Worm (Caenorhabditis elegans): ENCODE results near the gene ugt-37.

ugt-37 gene

DNA sequence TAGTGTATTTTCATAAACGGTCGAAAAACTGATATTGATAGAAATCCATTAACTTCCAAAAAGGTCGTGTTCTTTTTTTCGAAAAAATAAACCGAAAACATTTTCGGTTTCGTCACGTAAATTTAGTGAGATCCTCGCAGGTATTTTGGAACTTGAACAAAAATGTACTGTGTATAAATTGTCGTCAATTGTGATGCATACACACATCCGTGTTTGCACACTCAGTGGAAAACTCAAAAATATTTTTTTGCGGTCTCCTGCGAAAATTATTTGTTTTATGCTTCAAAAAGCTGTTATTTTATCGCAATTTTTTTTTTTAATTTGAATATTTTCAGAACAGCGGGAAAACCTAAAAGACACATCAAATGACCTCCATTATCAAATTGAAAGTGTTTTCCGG, 33.7 kb upstream of the ugt-37 start, which contains the start of gene cpsf-2:
Gene cpsf-2 (plus strand): TSS at position 330 of the 400 bp plus-strand sequence.
- TF ChIP-seq ztf-1 (GFP tag; conservative IDR thresholded peaks at IDR 0.05): no peak
- no peak for TF ChIP-seq ceh-82 (tag; optimal IDR thresholded peaks at IDR 0.05)
- TF ChIP-seq zag-1 (tag; optimal IDR thresholded peaks at IDR 0.05): no peak
- no peak for TF ChIP-seq nhr-25 (tag; optimal IDR thresholded peaks at IDR 0.05)
- TF ChIP-seq nhr-77 (tag; optimal IDR thresholded peaks at IDR 0.05): no peak
- no peak for TF ChIP-seq nhr-12 (tag; optimal IDR thresholded peaks at IDR 0.05)
- TF ChIP-seq snpc-4 (tag; optimal IDR thresholded peaks at IDR 0.05): no peak
- TF ChIP-seq C34F6.9 (tag; optimal IDR thresholded peaks at IDR 0.05): peak; percentile 28
- peak in 1 of 2 experiments; percentile 25 for TF ChIP-seq lsy-2 (tag; optimal IDR thresholded peaks at IDR 0.05)
- TF ChIP-seq unc-55 (GFP tag; optimal IDR thresholded peaks at IDR 0.05): peak; percentile 36
- TF ChIP-seq elt-3 (tag; optimal IDR thresholded peaks at IDR 0.05): no peak

DNA sequence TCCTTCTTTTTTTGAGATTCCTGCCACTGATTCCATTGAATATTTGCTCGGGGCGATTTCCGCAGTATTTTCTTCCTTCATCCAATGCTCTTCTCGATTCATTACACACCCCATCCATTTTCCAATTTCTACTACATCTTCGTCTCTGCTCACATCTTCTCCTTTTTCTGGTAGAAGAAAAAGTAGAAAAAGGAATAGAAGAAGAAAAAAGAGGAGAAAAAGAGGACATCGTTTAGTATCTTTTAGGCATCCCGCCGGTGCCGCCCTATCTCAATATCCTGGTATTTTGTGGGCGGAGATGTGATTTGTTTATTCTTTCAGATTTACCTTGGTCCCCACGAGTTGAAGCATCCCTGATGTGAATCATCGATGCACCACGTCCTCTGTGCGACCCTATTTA, 30.1 kb upstream of the ugt-37 start, which contains the start of gene lgc-39:
Gene lgc-39 (plus strand): TSS at position 301 of the 400 bp plus-strand sequence.
- no peak for TF ChIP-seq nhr-11 (tag; optimal IDR thresholded peaks at IDR 0.05)
- no peak for TF ChIP-seq elt-1 (tag; optimal IDR thresholded peaks at IDR 0.05)
- no peak for TF ChIP-seq lin-39 (tag; optimal IDR thresholded peaks at IDR 0.05)
- no peak for TF ChIP-seq crh-2 (tag; optimal IDR thresholded peaks at IDR 0.05)
- TF ChIP-seq ZK546.5 (tag; optimal IDR thresholded peaks at IDR 0.05): no peak

DNA sequence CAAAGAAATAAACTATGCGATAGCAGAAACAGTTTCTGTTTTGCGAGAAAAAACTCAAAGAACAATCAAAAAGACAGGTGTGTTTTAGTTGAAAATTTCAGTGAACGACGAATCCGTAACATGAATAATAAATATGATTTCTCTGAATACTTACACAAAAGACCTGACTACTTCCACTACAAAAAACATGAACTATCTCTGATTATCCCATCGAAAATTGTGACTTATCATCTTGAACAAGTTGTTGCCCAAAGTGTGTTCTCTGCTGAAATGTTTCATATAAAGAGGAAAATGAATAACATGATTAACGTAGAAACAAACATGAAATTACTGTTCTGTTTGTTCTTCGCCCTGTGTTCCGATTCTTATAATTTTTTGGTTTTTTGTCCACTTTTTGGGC, 21.6 kb upstream of the ugt-37 start, which contains the start of gene ugt-36:
Gene ugt-36 (plus strand): TSS at position 301 of the 400 bp plus-strand sequence.
- no peak for TF ChIP-seq Y55F3AM.14 (GFP tag; optimal IDR thresholded peaks at IDR 0.05)
- no peak for TF ChIP-seq nhr-23 (tag; optimal IDR thresholded peaks at IDR 0.05)
- no peak for TF ChIP-seq C34F6.9 (tag; optimal IDR thresholded peaks at IDR 0.05)
- TF ChIP-seq mbf-1 (tag; optimal IDR thresholded peaks at IDR 0.05): no peak
- no peak for TF ChIP-seq crh-2 (tag; optimal IDR thresholded peaks at IDR 0.05)
- TF ChIP-seq F13H6.1 (tag; optimal IDR thresholded peaks at IDR 0.05): no peak
- TF ChIP-seq blmp-1 (tag; optimal IDR thresholded peaks at IDR 0.05; ENCODE audit: insufficient read depth): no peak
- TF ChIP-seq nhr-10 (tag; optimal IDR thresholded peaks at IDR 0.05): no peak

DNA sequence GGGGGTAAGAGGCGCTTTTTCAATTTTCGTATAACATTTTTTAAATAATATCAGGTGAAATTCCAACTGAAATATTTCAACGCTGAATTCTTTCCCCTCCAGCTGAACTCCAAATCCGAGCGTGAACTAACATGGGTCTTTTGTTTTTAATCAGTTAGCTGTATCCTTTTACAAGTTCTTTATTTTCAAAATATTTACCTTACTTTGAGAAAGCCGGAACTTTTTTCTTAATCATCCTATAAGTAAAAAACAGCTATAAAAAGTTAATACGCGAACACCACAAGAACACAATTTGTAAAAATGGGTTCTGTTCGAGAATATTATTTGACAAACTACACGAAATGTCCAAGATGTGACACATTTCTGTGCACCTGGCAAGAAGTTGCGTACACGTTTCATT, 19.1 kb upstream of the ugt-37 start, which contains the start of gene srh-83:
Gene srh-83 (plus strand): TSS at position 301 of the 400 bp plus-strand sequence.
- no peak for TF ChIP-seq R02D3.7 (tag; optimal IDR thresholded peaks at IDR 0.05)
- no peak for TF ChIP-seq nhr-12 (tag; optimal IDR thresholded peaks at IDR 0.05)
- no peak for TF ChIP-seq nhr-237 (tag; optimal IDR thresholded peaks at IDR 0.05)
- no peak for TF ChIP-seq ztf-1 (GFP tag; conservative IDR thresholded peaks at IDR 0.05)
- no peak for TF ChIP-seq lsy-2 (tag; optimal IDR thresholded peaks at IDR 0.05)
- TF ChIP-seq C34F6.9 (tag; optimal IDR thresholded peaks at IDR 0.05): no peak
- no peak for TF ChIP-seq Y55F3AM.14 (GFP tag; optimal IDR thresholded peaks at IDR 0.05)
- TF ChIP-seq nhr-23 (tag; optimal IDR thresholded peaks at IDR 0.05): no peak
- TF ChIP-seq sem-4 (tag; optimal IDR thresholded peaks at IDR 0.05): no peak
- no peak for TF ChIP-seq crh-2 (tag; optimal IDR thresholded peaks at IDR 0.05)
- TF ChIP-seq ceh-16 (tag; optimal IDR thresholded peaks at IDR 0.05): no peak
- no peak for TF ChIP-seq ztf-4 (tag; optimal IDR thresholded peaks at IDR 0.05)
- TF ChIP-seq dmd-4 (tag; optimal IDR thresholded peaks at IDR 0.05): no peak
- no peak for TF ChIP-seq ceh-82 (tag; optimal IDR thresholded peaks at IDR 0.05)

DNA sequence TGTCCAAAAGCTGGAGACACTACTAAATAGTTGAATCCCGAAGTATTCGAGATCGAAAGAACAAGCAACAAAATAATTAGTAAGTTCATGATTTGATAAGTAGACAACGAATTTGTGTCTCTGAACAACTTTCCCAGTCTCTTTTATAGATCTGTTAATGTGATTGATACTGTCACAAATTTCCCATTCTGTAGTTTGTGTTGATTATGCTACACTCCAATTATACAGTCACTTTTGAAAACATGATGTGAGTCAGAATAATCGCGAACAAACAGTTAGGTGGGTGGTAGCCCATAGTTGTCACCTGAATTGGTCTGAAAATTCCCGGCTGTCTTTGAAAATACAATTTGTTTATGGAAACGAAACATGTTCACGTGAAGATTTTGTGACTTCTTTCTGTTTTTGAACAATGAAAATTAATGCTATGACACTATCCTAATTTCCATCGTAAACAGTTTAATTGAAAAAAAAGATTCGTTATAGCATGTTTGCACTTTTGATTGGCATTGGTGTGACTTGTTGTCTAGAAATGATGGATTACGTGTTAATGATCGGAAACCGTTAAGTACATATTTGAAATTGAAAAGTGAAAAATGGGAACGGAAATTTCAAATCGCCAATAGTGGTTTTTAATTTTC, 18.5 kb upstream of the ugt-37 start, which contains the start of gene ugt-41:
Gene ugt-41 (minus strand): TSS at position 119 of the 638 bp plus-strand sequence.
- no peak for TF ChIP-seq ztf-4 (tag; optimal IDR thresholded peaks at IDR 0.05)
- no peak for TF ChIP-seq gmeb-1 (tag; optimal IDR thresholded peaks at IDR 0.05)
- peak; percentile 3 for TF ChIP-seq sma-3 (GFP tag; optimal IDR thresholded peaks at IDR 0.05)
- peak; percentile 34 for TF ChIP-seq sma-9 (GFP tag; optimal IDR thresholded peaks at IDR 0.05)
- TF ChIP-seq sma-9 (tag; optimal IDR thresholded peaks at IDR 0.05): no peak
- TF ChIP-seq ztf-1 (GFP tag; conservative IDR thresholded peaks at IDR 0.05): no peak
- TF ChIP-seq sem-4 (tag; optimal IDR thresholded peaks at IDR 0.05): no peak
- TF ChIP-seq snpc-4 (tag; optimal IDR thresholded peaks at IDR 0.05): no peak
- no peak for TF ChIP-seq dmd-4 (tag; optimal IDR thresholded peaks at IDR 0.05)
- no peak for TF ChIP-seq ceh-16 (tag; optimal IDR thresholded peaks at IDR 0.05)
- no peak for TF ChIP-seq unc-39 (tag; optimal IDR thresholded peaks at IDR 0.05)

All from whole organism, L2 larva.